Worm (Caenorhabditis elegans) whole organism, midembryonic: Measurements from ENCODE around the gene ZK512.11.

Source experiments
- cog-1 ChIP-seq: sonication (generic microtip); optimal IDR thresholded peaks from 2 replicates; lab custom pipeline; 2016; ENCODE audit warnings: missing genetic modification characterization, missing compliant biosample characterization
- flt-1 ChIP-seq: fragments of 200-800 bp; sonication (Bioruptor generic); IDR thresholded peaks from 2 replicates; pipeline ENCODE4 v1.3.6; 2022; ENCODE audit warnings: missing genetic modification characterization, missing compliant biosample characterization
- klf-2 ChIP-seq: fragments of 200-800 bp; sonication (Bioruptor generic); conservative IDR thresholded peaks from 2 replicates; pipeline ENCODE4 v1.3.6; 2022; ENCODE audit warnings: missing genetic modification reagents, missing genetic modification characterization, missing compliant biosample characterization
- med-1 ChIP-seq: sonication (generic microtip); optimal IDR thresholded peaks from 2 replicates; lab custom pipeline; 2017; ENCODE audit warnings: missing genetic modification characterization, mild to moderate bottlenecking, missing compliant biosample characterization, antibody characterized with exemption, missing genetic modification reagents; ENCODE audit not compliant: insufficient read depth

ce11 chrIII:9144744-9145390 lies 856 bp downstream of the ZK512.11 start, which contains the start of the genes ZK512.2 and ZK512.4:
- no peak for TF ChIP-seq cog-1 (tag; lab: Kevin White, UChicago)
- no peak for TF ChIP-seq med-1 (GFP tag; lab: Kevin White, UChicago)
- TF ChIP-seq flt-1 (GFP tag; lab: Robert Waterston, UW), result no peak
- no peak for TF ChIP-seq klf-2 (GFP tag; lab: Robert Waterston, UW)
